Worm (Caenorhabditis elegans) whole organism, L2 larva: Measurements from ENCODE around the gene F21C10.18.

ENCODE experiments used
- C34F6.9 ChIP-seq: fragments of 150-350 bp; optimal IDR thresholded peaks from 2 replicates; lab custom pipeline; 2014; ENCODE audit warnings: missing biosample characterization, missing genetic modification characterization
- F13H6.1 ChIP-seq: sonication (generic microtip); optimal IDR thresholded peaks from 2 replicates; lab custom pipeline; 2016; ENCODE audit warnings: missing genetic modification characterization, missing compliant biosample characterization
- R02D3.7 ChIP-seq: fragments of 150-350 bp; optimal IDR thresholded peaks from 2 replicates; lab custom pipeline; 2014; ENCODE audit warnings: missing biosample characterization, missing genetic modification characterization
- Y55F3AM.14 ChIP-seq: fragments of 200-800 bp; sonication (Bioruptor generic); optimal IDR thresholded peaks from 2 replicates; lab custom pipeline; 2018; ENCODE audit warnings: mild to moderate bottlenecking, missing genetic modification characterization, missing compliant biosample characterization
- aly-2 ChIP-seq: fragments of 150-350 bp; optimal IDR thresholded peaks from 2 replicates; lab custom pipeline; 2014; ENCODE audit warnings: missing biosample characterization, missing genetic modification characterization
- ama-1 ChIP-seq: fragments of 150-350 bp; optimal IDR thresholded peaks from 2 replicates; lab custom pipeline; 2018; ENCODE audit warnings: inconsistent platforms
- ceh-82 ChIP-seq: fragments of 150-350 bp; optimal IDR thresholded peaks from 2 replicates; lab custom pipeline; 2014; ENCODE audit warnings: missing biosample characterization, missing genetic modification characterization
- dmd-4 ChIP-seq: sonication (generic microtip); optimal IDR thresholded peaks from 2 replicates; lab custom pipeline; 2017; ENCODE audit warnings: missing biosample characterization, missing genetic modification characterization
- elt-3 ChIP-seq: sonication (generic microtip); optimal IDR thresholded peaks from 2 replicates; lab custom pipeline; 2017; ENCODE audit warnings: missing biosample characterization, missing genetic modification characterization
- fos-1 ChIP-seq: fragments of 150-350 bp; optimal IDR thresholded peaks from 2 replicates; lab custom pipeline; 2014; ENCODE audit warnings: missing biosample characterization, missing genetic modification characterization
- lin-11 ChIP-seq: fragments of 150-350 bp; sonication (generic microtip); optimal IDR thresholded peaks from 2 replicates; lab custom pipeline; 2014; ENCODE audit warnings: missing biosample characterization, missing genetic modification characterization, inconsistent platforms, mixed read lengths
- lin-39 ChIP-seq: fragments of 150-350 bp; optimal IDR thresholded peaks from 2 replicates; lab custom pipeline; 2014; ENCODE audit warnings: missing biosample characterization, missing genetic modification reagents, missing genetic modification characterization
- lsy-2 ChIP-seq, 2 experiments: fragments of 150-350 bp in 1 of 2; sonication (generic microtip) in 1 of 2; optimal IDR thresholded peaks; 2 replicates each; lab custom pipeline; 2014 to 2017; ENCODE audit warnings: missing biosample characterization in 2 of 2, missing genetic modification characterization in 2 of 2
- mab-5 ChIP-seq: fragments of 150-350 bp; optimal IDR thresholded peaks from 2 replicates; lab custom pipeline; 2014; ENCODE audit warnings: missing biosample characterization, missing genetic modification characterization
- mbf-1 ChIP-seq: sonication (generic microtip); optimal IDR thresholded peaks from 2 replicates; lab custom pipeline; 2017; ENCODE audit warnings: missing biosample characterization, missing genetic modification characterization
- nhr-10 ChIP-seq: sonication (generic microtip); optimal IDR thresholded peaks from 2 replicates; lab custom pipeline; 2017; ENCODE audit warnings: missing biosample characterization, missing genetic modification characterization
- nhr-11 ChIP-seq: fragments of 150-350 bp; optimal IDR thresholded peaks from 2 replicates; lab custom pipeline; 2014; ENCODE audit warnings: missing biosample characterization, missing genetic modification characterization
- nhr-12 ChIP-seq: fragments of 150-350 bp; optimal IDR thresholded peaks from 2 replicates; lab custom pipeline; 2014; ENCODE audit warnings: missing biosample characterization, missing genetic modification characterization
- nhr-129 ChIP-seq: fragments of 150-350 bp; optimal IDR thresholded peaks from 2 replicates; lab custom pipeline; 2014; ENCODE audit warnings: missing biosample characterization, missing genetic modification characterization
- nhr-21 ChIP-seq: fragments of 150-350 bp; optimal IDR thresholded peaks from 2 replicates; lab custom pipeline; 2014; ENCODE audit warnings: missing biosample characterization, missing genetic modification characterization
- nhr-237 ChIP-seq: fragments of 150-350 bp; optimal IDR thresholded peaks from 2 replicates; lab custom pipeline; 2014; ENCODE audit warnings: missing biosample characterization, missing genetic modification characterization
- nhr-25 ChIP-seq: fragments of 150-350 bp; sonication (generic microtip); optimal IDR thresholded peaks from 3 replicates; lab custom pipeline; 2014; ENCODE audit warnings: missing biosample characterization, missing genetic modification characterization
- peb-1 ChIP-seq: fragments of 150-350 bp; optimal IDR thresholded peaks from 2 replicates; lab custom pipeline; 2014; ENCODE audit warnings: missing biosample characterization, missing genetic modification characterization
- sem-4 ChIP-seq: fragments of 150-350 bp; optimal IDR thresholded peaks from 2 replicates; lab custom pipeline; 2014; ENCODE audit warnings: missing biosample characterization, missing genetic modification reagents, missing genetic modification characterization
- skn-1 ChIP-seq: sonication (generic microtip); optimal IDR thresholded peaks from 2 replicates; lab custom pipeline; 2017; ENCODE audit warnings: missing biosample characterization, missing genetic modification characterization
- sma-3 ChIP-seq: sonication (generic microtip); optimal IDR thresholded peaks from 2 replicates; lab custom pipeline; 2016; ENCODE audit warnings: missing genetic modification reagents, missing genetic modification characterization, missing compliant biosample characterization
- sma-9 ChIP-seq, 2 experiments: fragments of 150-350 bp in 1 of 2; sonication (generic microtip) in 1 of 2; optimal IDR thresholded peaks; 2 replicates each; lab custom pipeline; 2014 to 2016; ENCODE audit warnings: missing genetic modification characterization in 2 of 2, mild to moderate bottlenecking in 1 of 2, missing biosample characterization in 1 of 2, missing compliant biosample characterization in 1 of 2, missing genetic modification reagents in 1 of 2, moderate library complexity in 1 of 2
- snpc-4 ChIP-seq: fragments of 150-350 bp; optimal IDR thresholded peaks from 2 replicates; lab custom pipeline; 2014; ENCODE audit warnings: missing biosample characterization, missing genetic modification characterization
- unc-39 ChIP-seq: fragments of 150-350 bp; optimal IDR thresholded peaks from 2 replicates; lab custom pipeline; 2014; ENCODE audit warnings: missing biosample characterization, missing genetic modification characterization
- unc-55 ChIP-seq: fragments of 150-350 bp; sonication (generic microtip); optimal IDR thresholded peaks from 3 replicates; lab custom pipeline; 2014; ENCODE audit warnings: missing biosample characterization, missing genetic modification reagents, missing genetic modification characterization
- unc-62 ChIP-seq: fragments of 150-350 bp; optimal IDR thresholded peaks from 2 replicates; lab custom pipeline; 2014; ENCODE audit warnings: missing biosample characterization, missing genetic modification reagents, missing genetic modification characterization
- zag-1 ChIP-seq: fragments of 150-350 bp; optimal IDR thresholded peaks from 2 replicates; lab custom pipeline; 2014; ENCODE audit warnings: missing biosample characterization, missing genetic modification characterization
- ztf-11 ChIP-seq: sonication (generic microtip); optimal IDR thresholded peaks from 2 replicates; lab custom pipeline; 2017; ENCODE audit warnings: missing biosample characterization, missing genetic modification characterization
- ztf-4 ChIP-seq: fragments of 150-350 bp; optimal IDR thresholded peaks from 2 replicates; lab custom pipeline; 2014; ENCODE audit warnings: missing biosample characterization, missing genetic modification characterization

F21C10.18 gene

ce11 chrV:9095613-9096317 is 12.6 kb upstream of the F21C10.18 start, which contains the start of gene F21C10.10 (continued):
- TF ChIP-seq lin-39 (tag; lab: Kevin White, UChicago) (no peak), ztf-4 (tag; lab: Kevin White, UChicago) (peak; percentile 86), mbf-1 (no peak), aly-2 (no peak), unc-39 (tag; lab: Kevin White, UChicago) (no peak), dmd-4 (tag; lab: Kevin White, UChicago) (no peak), nhr-11 (tag; lab: Kevin White, UChicago) (no peak), elt-3 (tag; lab: Kevin White, UChicago) (no peak), sma-3 (GFP tag; lab: Kevin White, UChicago) (peak; percentile 93), nhr-21 (peak; percentile 96), ama-1 (lab: Kevin White, UChicago) (no peak), nhr-25 (peak; percentile 97), snpc-4 (tag; lab: Kevin White, UChicago) (peak; percentile 68), C34F6.9 (tag; lab: Kevin White, UChicago) (peak; percentile 86), sma-9 (GFP tag; optimal IDR thresholded peaks at IDR 0.05; lab: Kevin White, UChicago) (peak; percentile 99), sma-9 (tag; optimal IDR thresholded peaks at IDR 0.05; lab: Kevin White, UChicago) (peak; percentile 34)

ce11 chrV:9096674-9097073 is 11.6 kb upstream of the F21C10.18 start:
- TF ChIP-seq R02D3.7: no peak
- TF ChIP-seq aly-2: no peak
- TF ChIP-seq peb-1: no peak
- no peak for TF ChIP-seq sem-4 (tag; lab: Kevin White, UChicago)
- TF ChIP-seq lsy-2 (tag; optimal IDR thresholded peaks at IDR 0.05; lab: Kevin White, UChicago): no peak
- TF ChIP-seq nhr-10: no peak
- TF ChIP-seq unc-62 (GFP tag; lab: Kevin White, UChicago): no peak
- no peak for TF ChIP-seq lin-39 (tag; lab: Kevin White, UChicago)
- no peak for TF ChIP-seq lin-11 (tag; lab: Kevin White, UChicago)
- TF ChIP-seq zag-1 (tag; lab: Kevin White, UChicago): no peak

DNA sequence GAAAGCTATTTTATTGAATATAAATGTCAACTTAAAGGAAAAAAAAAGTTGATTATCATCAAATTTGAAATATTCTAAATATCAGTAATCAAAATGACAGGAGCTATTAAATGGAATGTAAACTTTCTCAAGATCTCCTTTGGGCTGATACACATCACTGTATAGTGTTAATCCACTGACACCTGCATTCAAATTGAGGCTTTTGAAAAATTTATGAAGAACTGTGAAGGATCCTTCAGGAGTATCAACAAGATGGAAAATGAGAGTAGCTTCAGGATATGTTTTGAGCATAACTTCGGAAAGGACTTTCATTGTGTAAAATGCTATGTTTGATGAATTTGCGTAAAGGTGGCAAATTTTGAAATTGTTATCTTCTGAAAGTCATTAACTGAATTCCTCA is 11.1 kb upstream of the F21C10.18 start:
- TF ChIP-seq ztf-11 (tag; lab: Kevin White, UChicago): no peak
- peak; percentile 38 for TF ChIP-seq nhr-129 (tag; lab: Kevin White, UChicago)
- TF ChIP-seq, all 48 proteins: peak for 1

- TF ChIP-seq lsy-2 (tag; optimal IDR thresholded peaks at IDR 0.05; lab: Kevin White, UChicago) (no peak), nhr-237 (no peak), sem-4 (tag; lab: Kevin White, UChicago) (no peak), unc-39 (tag; lab: Kevin White, UChicago) (no peak), zag-1 (tag; lab: Kevin White, UChicago) (no peak), fos-1 (tag; lab: Kevin White, UChicago) (peak; percentile 5), unc-55 (no peak)
Observed at ce11 chrV:9098280-9098973, 9.9 kb upstream of the F21C10.18 start, which contains the start of gene F21C10.9. TSS of gene F21C10.9 (minus strand) at chrV:9098696.

- no peak for TF ChIP-seq lsy-2 (tag; optimal IDR thresholded peaks at IDR 0.05; lab: Kevin White, UChicago)
- no peak for TF ChIP-seq skn-1 (tag; lab: Kevin White, UChicago)
- TF ChIP-seq Y55F3AM.14 (GFP tag; lab: Kevin White, UChicago): no peak
- TF ChIP-seq sma-3 (GFP tag; lab: Kevin White, UChicago): no peak
- no peak for TF ChIP-seq elt-3 (tag; lab: Kevin White, UChicago)
- TF ChIP-seq ztf-11 (tag; lab: Kevin White, UChicago): no peak
- no peak for TF ChIP-seq F13H6.1 (tag; lab: Kevin White, UChicago)
- TF ChIP-seq nhr-12: no peak
- no peak for TF ChIP-seq ceh-82 (tag; lab: Kevin White, UChicago)
- no peak for TF ChIP-seq nhr-11 (tag; lab: Kevin White, UChicago)
- TF ChIP-seq mab-5 (tag; lab: Kevin White, UChicago): no peak
- no peak for TF ChIP-seq unc-39 (tag; lab: Kevin White, UChicago)
Observed at ce11 chrV:9101062-9101461, 7.3 kb upstream of the F21C10.18 start, which contains the start of gene frpr-6. TSS of gene frpr-6 (minus strand) at chrV:9101162.
